Worm (Caenorhabditis elegans) whole organism, L4 larva: ENCODE measurements around the gene F13H6.5.
A peak's percentile ranks its signal among the peaks of the same experiment; 100 is the strongest.

Experiments used
- D1046.2 ChIP-seq: fragments of 200-800 bp; sonication (Bioruptor generic); IDR thresholded peaks from 2 replicates; pipeline ENCODE4 v1.3.6; 2022; ENCODE audit warnings: missing genetic modification characterization, missing compliant biosample characterization
- F10B5.3 ChIP-seq: sonication (generic microtip); optimal IDR thresholded peaks from 2 replicates; lab custom pipeline; 2016; ENCODE audit warnings: mild to moderate bottlenecking, missing genetic modification characterization, missing compliant biosample characterization
- Y105C5A.15 ChIP-seq: fragments of 200-800 bp; sonication (Bioruptor generic); IDR thresholded peaks from 2 replicates; pipeline ENCODE4 v1.3.6; 2022; ENCODE audit warnings: missing genetic modification characterization, missing compliant biosample characterization
- Y48G9A.11 ChIP-seq: fragments of 200-800 bp; sonication (Bioruptor generic); IDR thresholded peaks from 2 replicates; pipeline ENCODE4 v1.3.6; 2022; ENCODE audit warnings: missing genetic modification reagents, missing genetic modification characterization, missing compliant biosample characterization
- Y5F2A.4 ChIP-seq: fragments of 200-800 bp; sonication (Bioruptor generic); optimal IDR thresholded peaks from 2 replicates; lab custom pipeline; 2018; ENCODE audit warnings: mild to moderate bottlenecking, missing genetic modification characterization, missing compliant biosample characterization
- attf-4 ChIP-seq: sonication (generic microtip); optimal IDR thresholded peaks from 3 replicates; lab custom pipeline; 2017; ENCODE audit warnings: missing biosample characterization, missing genetic modification characterization
- ceh-20 ChIP-seq: fragments of 200-800 bp; sonication (Bioruptor generic); IDR thresholded peaks from 2 replicates; pipeline ENCODE4 v1.3.6; 2022; ENCODE audit warnings: missing genetic modification reagents, missing genetic modification characterization, missing compliant biosample characterization
- ceh-62 ChIP-seq: sonication (generic microtip); optimal IDR thresholded peaks from 2 replicates; lab custom pipeline; 2017; ENCODE audit warnings: missing biosample characterization, missing genetic modification characterization
- ces-1 ChIP-seq: fragments of 150-350 bp; sonication (generic microtip); optimal IDR thresholded peaks from 4 replicates; lab custom pipeline; 2014; ENCODE audit warnings: missing biosample characterization, missing genetic modification reagents, missing genetic modification characterization
- daf-12 ChIP-seq: fragments of 150-350 bp; optimal IDR thresholded peaks from 2 replicates; lab custom pipeline; 2014; ENCODE audit warnings: missing biosample characterization, missing genetic modification reagents, missing genetic modification characterization
- daf-16 ChIP-seq, 3 experiments: sonication (generic microtip); optimal IDR thresholded peaks; 2 replicates each; lab custom pipeline; 2016 to 2017; ENCODE audit warnings: missing genetic modification characterization in 3 of 3, missing genetic modification reagents in 3 of 3, mild to moderate bottlenecking in 2 of 3, missing compliant biosample characterization in 2 of 3, missing biosample characterization in 1 of 3, moderate library complexity in 1 of 3
- daf-19 ChIP-seq: fragments of 200-800 bp; sonication (Bioruptor generic); conservative IDR thresholded peaks from 2 replicates; pipeline ENCODE4 v1.3.6; 2022; ENCODE audit warnings: missing genetic modification characterization, missing compliant biosample characterization
- daf-8 ChIP-seq: fragments of 200-800 bp; sonication (Bioruptor generic); IDR thresholded peaks from 2 replicates; pipeline ENCODE4 v1.3.6; 2022; ENCODE audit warnings: missing genetic modification characterization, missing compliant biosample characterization
- dmd-8 ChIP-seq: fragments of 200-800 bp; sonication (Bioruptor generic); IDR thresholded peaks from 2 replicates; pipeline ENCODE4 v1.3.6; 2022; ENCODE audit warnings: missing genetic modification characterization, missing compliant biosample characterization
- duxl-1 ChIP-seq: sonication (generic microtip); optimal IDR thresholded peaks from 2 replicates; lab custom pipeline; 2016; ENCODE audit warnings: mild to moderate bottlenecking, missing genetic modification characterization, moderate library complexity, missing compliant biosample characterization; ENCODE audit not compliant: poor library complexity
- fkh-10 ChIP-seq: fragments of 150-350 bp; optimal IDR thresholded peaks from 2 replicates; lab custom pipeline; 2014; ENCODE audit warnings: missing biosample characterization, missing genetic modification reagents, missing genetic modification characterization
- fos-1 ChIP-seq: fragments of 150-350 bp; optimal IDR thresholded peaks from 2 replicates; lab custom pipeline; 2014; ENCODE audit warnings: missing biosample characterization, missing genetic modification characterization
- hlh-11 ChIP-seq: fragments of 200-800 bp; sonication (Bioruptor generic); optimal IDR thresholded peaks from 2 replicates; lab custom pipeline; 2018; ENCODE audit warnings: mild to moderate bottlenecking, missing genetic modification characterization, missing compliant biosample characterization
- hlh-30 ChIP-seq: sonication (generic microtip); optimal IDR thresholded peaks from 2 replicates; lab custom pipeline; 2017; ENCODE audit warnings: antibody characterized with exemption, mild to moderate bottlenecking, missing genetic modification characterization, missing compliant biosample characterization; ENCODE audit not compliant: insufficient read depth
- lin-1 ChIP-seq: fragments of 200-800 bp; sonication (Bioruptor generic); IDR thresholded peaks from 2 replicates; pipeline ENCODE4 v1.3.6; 2022; ENCODE audit warnings: missing genetic modification reagents, missing genetic modification characterization, missing compliant biosample characterization
- lin-13 ChIP-seq: fragments of 150-350 bp; optimal IDR thresholded peaks from 2 replicates; lab custom pipeline; 2014; ENCODE audit warnings: missing biosample characterization, missing genetic modification reagents, missing genetic modification characterization
- lir-3 ChIP-seq: sonication (generic microtip); optimal IDR thresholded peaks from 2 replicates; lab custom pipeline; 2016; ENCODE audit warnings: mild to moderate bottlenecking, missing genetic modification characterization, missing compliant biosample characterization
- lsy-2 ChIP-seq, 2 experiments: fragments of 150-350 bp in 1 of 2; sonication (generic microtip) in 1 of 2; optimal IDR thresholded peaks; 2 replicates each; lab custom pipeline; 2014 to 2017; ENCODE audit warnings: missing biosample characterization in 2 of 2, missing genetic modification characterization in 2 of 2
- mdl-1 ChIP-seq, 2 experiments: fragments of 150-350 bp in 1 of 2; sonication (generic microtip) in 1 of 2; optimal IDR thresholded peaks; 2 replicates each; lab custom pipeline; 2014 to 2017; ENCODE audit warnings: missing biosample characterization in 2 of 2, missing genetic modification characterization in 2 of 2
- mdt-29 ChIP-seq: fragments of 200-800 bp; sonication (Bioruptor generic); IDR thresholded peaks from 2 replicates; pipeline ENCODE4 v1.3.6; 2022; ENCODE audit warnings: missing genetic modification reagents, missing genetic modification characterization, missing compliant biosample characterization
- nhr-10 ChIP-seq: fragments of 150-350 bp; optimal IDR thresholded peaks from 2 replicates; lab custom pipeline; 2014; ENCODE audit warnings: missing biosample characterization, missing genetic modification characterization
- nhr-102 ChIP-seq: sonication (generic microtip); optimal IDR thresholded peaks from 2 replicates; lab custom pipeline; 2016; ENCODE audit warnings: mild to moderate bottlenecking, missing genetic modification characterization, moderate library complexity, missing compliant biosample characterization
- nhr-11 ChIP-seq: fragments of 150-350 bp; optimal IDR thresholded peaks from 2 replicates; lab custom pipeline; 2014; ENCODE audit warnings: missing biosample characterization, missing genetic modification characterization
- nhr-111 ChIP-seq: fragments of 200-800 bp; sonication (Bioruptor generic); optimal IDR thresholded peaks from 2 replicates; lab custom pipeline; 2018; ENCODE audit warnings: mild to moderate bottlenecking, missing genetic modification characterization, missing compliant biosample characterization
- nhr-6 ChIP-seq: fragments of 150-350 bp; optimal IDR thresholded peaks from 2 replicates; lab custom pipeline; 2014; ENCODE audit warnings: missing biosample characterization, missing genetic modification characterization
- nhr-76 ChIP-seq: fragments of 150-350 bp; optimal IDR thresholded peaks from 2 replicates; lab custom pipeline; 2014; ENCODE audit warnings: missing biosample characterization, missing genetic modification characterization
- nhr-77 ChIP-seq: fragments of 150-350 bp; optimal IDR thresholded peaks from 2 replicates; lab custom pipeline; 2014; ENCODE audit warnings: missing biosample characterization, missing genetic modification characterization
- pqm-1 ChIP-seq: sonication (generic microtip); optimal IDR thresholded peaks from 2 replicates; lab custom pipeline; 2017; ENCODE audit warnings: missing biosample characterization, missing genetic modification characterization
- saeg-2 ChIP-seq: fragments of 200-800 bp; sonication (Bioruptor generic); IDR thresholded peaks from 2 replicates; pipeline ENCODE4 v1.3.6; 2022; ENCODE audit warnings: missing genetic modification reagents, missing genetic modification characterization, missing compliant biosample characterization
- sdz-12 ChIP-seq: fragments of 200-800 bp; sonication (Bioruptor generic); optimal IDR thresholded peaks from 2 replicates; lab custom pipeline; 2018; ENCODE audit warnings: mild to moderate bottlenecking, missing genetic modification characterization, missing compliant biosample characterization
- set-16 ChIP-seq: fragments of 200-800 bp; sonication (Bioruptor generic); IDR thresholded peaks from 2 replicates; pipeline ENCODE4 v1.3.6; 2022; ENCODE audit warnings: missing genetic modification reagents, missing genetic modification characterization, missing compliant biosample characterization
- skn-1 ChIP-seq: fragments of 150-350 bp; optimal IDR thresholded peaks from 2 replicates; lab custom pipeline; 2014; ENCODE audit warnings: missing biosample characterization, missing genetic modification characterization
- snpc-1.2 ChIP-seq: fragments of 200-800 bp; sonication (Bioruptor generic); IDR thresholded peaks from 2 replicates; pipeline ENCODE4 v1.3.6; 2022; ENCODE audit warnings: missing genetic modification reagents, missing genetic modification characterization, missing compliant biosample characterization
- tra-1 ChIP-seq: fragments of 200-800 bp; sonication (Bioruptor generic); IDR thresholded peaks from 2 replicates; pipeline ENCODE4 v1.3.6; 2022; ENCODE audit warnings: missing genetic modification reagents, missing genetic modification characterization, missing compliant biosample characterization
- unc-39 ChIP-seq: sonication (generic microtip); optimal IDR thresholded peaks from 2 replicates; lab custom pipeline; 2017; ENCODE audit warnings: missing biosample characterization, missing genetic modification characterization
- unc-62 ChIP-seq, 3 experiments: fragments of 150-350 bp in 1 of 3; sonication (generic microtip); optimal IDR thresholded peaks in 2 of 3; peaks in 1 of 3; 1 replicate in 1 of 3; 2 replicates in 2 of 3; lab custom pipeline; 2014 to 2017; ENCODE audit warnings: missing biosample characterization in 3 of 3, missing genetic modification characterization in 3 of 3, missing genetic modification reagents in 3 of 3, missing genotype in 1 of 3
- zip-11 ChIP-seq: fragments of 200-800 bp; sonication (Bioruptor generic); IDR thresholded peaks from 2 replicates; pipeline ENCODE4 v1.3.6; 2022; ENCODE audit warnings: missing genetic modification characterization, missing compliant biosample characterization
- ztf-11 ChIP-seq: fragments of 150-350 bp; optimal IDR thresholded peaks from 2 replicates; lab custom pipeline; 2014; ENCODE audit warnings: missing biosample characterization, missing genetic modification characterization

F13H6.5 gene

DNA sequence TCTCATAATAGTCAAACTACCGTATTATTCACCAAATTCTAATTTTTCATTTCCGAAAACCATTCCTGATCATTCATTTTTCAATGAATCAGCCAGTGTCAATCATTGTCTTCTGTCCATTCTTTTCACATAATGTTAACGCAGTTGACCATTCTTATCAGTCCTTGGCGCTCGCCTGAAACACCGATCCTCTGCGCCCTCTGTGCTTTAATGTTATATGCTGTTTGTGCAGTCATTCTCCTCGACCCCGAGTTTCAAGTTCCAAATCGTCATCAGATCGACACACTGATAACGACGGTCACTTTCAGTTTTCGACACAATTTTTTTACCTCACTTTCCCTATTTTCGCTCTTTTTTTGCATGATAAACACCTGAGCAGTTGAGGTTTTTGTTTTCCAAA, 27.8 kb downstream of the F13H6.5 start (continued):
- TF ChIP-seq lin-1 (GFP tag; lab: Robert Waterston, UW) (0 out of 2 replicates have a peak, but pooled peaks have one; percentile 47), duxl-1 (tag; lab: Kevin White, UChicago) (no peak), nhr-10 (no peak), snpc-1.2 (GFP tag; lab: Robert Waterston, UW) (no peak), nhr-76 (tag; lab: Kevin White, UChicago) (no peak), daf-19 (GFP tag; lab: Robert Waterston, UW) (no peak), unc-39 (tag; lab: Kevin White, UChicago) (no peak), ceh-62 (tag; lab: Kevin White, UChicago) (no peak), set-16 (GFP tag; lab: Robert Waterston, UW) (no peak), nhr-6 (no peak), unc-62 (GFP tag; optimal IDR thresholded peaks at IDR 0.05 in 1 of 2; lab: Kevin White, UChicago) (peak in 1 of 2 experiments; percentile 19), unc-62 (tag; optimal IDR thresholded peaks at IDR 0.05; lab: Kevin White, UChicago) (no peak), ztf-11 (no peak), nhr-102 (no peak), F10B5.3 (tag; lab: Kevin White, UChicago) (no peak), lsy-2 (tag; optimal IDR thresholded peaks at IDR 0.05; lab: Kevin White, UChicago) (no peak), daf-8 (no peak), mdl-1 (tag; optimal IDR thresholded peaks at IDR 0.05; lab: Kevin White, UChicago) (no peak), nhr-77 (tag; lab: Kevin White, UChicago) (peak; percentile 45), fkh-10 (GFP tag; lab: Kevin White, UChicago) (no peak), nhr-111 (GFP tag; lab: Kevin White, UChicago) (no peak), zip-11 (GFP tag; lab: Robert Waterston, UW) (no peak), lin-13 (GFP tag; lab: Kevin White, UChicago) (no peak), nhr-11 (no peak), Y5F2A.4 (GFP tag; lab: Kevin White, UChicago) (no peak), hlh-30 (tag; lab: Kevin White, UChicago) (peak; percentile 59), attf-4 (tag; lab: Kevin White, UChicago) (no peak), mdt-29 (GFP tag; lab: Robert Waterston, UW) (no peak), D1046.2 (GFP tag; lab: Robert Waterston, UW) (no peak), ces-1 (GFP tag; lab: Kevin White, UChicago) (no peak), lir-3 (no peak), daf-12 (no peak), pqm-1 (tag; lab: Kevin White, UChicago) (peak; percentile 96)

DNA sequence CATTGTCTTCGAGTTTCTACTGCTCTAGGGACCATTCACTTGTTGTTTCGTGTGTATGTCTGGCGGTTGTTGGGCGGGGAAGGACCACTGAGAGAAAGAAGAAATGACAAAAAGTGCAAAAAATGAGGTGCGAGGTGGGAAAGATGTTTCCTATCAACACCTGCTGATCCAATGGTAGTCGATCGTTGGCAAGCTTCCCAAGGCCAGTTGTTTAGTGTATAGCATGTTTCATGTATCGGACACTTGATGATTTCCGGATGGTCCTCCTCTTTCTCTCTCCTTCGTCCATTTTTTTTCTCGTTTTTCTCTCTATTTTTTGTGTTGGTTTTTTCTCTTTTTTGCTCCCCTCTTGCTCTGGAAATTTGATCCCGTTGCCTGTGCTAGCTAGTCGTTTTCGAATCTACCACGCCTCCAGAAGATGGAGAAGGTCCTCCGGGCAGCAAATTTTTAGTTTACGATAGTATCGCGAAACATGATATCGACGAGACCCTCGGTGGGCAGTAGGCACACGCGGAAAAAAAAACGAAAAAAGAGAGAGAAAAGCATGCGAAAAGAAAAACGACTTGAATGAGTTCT, 28.6 kb downstream of the F13H6.5 start:
- peak; percentile 56 for TF ChIP-seq hlh-11 (tag; lab: Kevin White, UChicago)
- TF ChIP-seq fos-1 (tag; lab: Kevin White, UChicago): no peak

DNA sequence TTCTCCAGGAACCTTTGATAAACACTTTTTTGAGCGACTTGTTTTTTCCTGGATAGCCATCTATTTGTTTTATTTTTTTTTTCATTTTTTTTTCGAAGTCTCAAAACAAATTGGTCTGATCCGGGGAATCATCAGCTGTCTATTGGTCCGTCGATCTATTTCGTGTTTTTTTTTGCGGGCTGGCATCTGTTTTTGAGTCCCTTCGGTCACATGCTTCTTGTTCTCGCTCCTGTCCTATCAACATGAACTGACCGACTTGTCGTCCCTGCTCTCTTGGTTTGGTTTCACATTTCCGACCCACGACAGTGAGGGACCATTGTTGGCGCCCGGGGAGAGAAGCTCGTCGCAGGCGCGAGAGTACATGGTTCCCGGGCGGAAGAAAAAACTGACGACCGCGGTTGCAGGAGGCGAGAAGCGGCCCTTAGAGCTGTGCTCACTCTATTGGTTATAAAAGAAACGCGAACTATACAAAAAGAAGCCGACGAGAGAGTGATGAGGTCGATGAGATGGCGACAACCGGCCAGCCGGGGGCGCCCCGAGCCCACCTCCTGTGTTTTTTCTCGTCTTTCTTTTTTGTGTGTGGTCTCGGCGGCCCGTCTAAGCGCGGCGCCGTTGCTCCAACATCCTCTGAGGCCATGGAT, 30.1 kb downstream of the F13H6.5 start:
- TF ChIP-seq hlh-11 (tag; lab: Kevin White, UChicago): peak; percentile 28
- TF ChIP-seq skn-1: no peak
- no peak for TF ChIP-seq sdz-12 (GFP tag; lab: Kevin White, UChicago)
- TF ChIP-seq hlh-30 (tag; lab: Kevin White, UChicago): peak; percentile 18
- TF ChIP-seq ceh-20 (GFP tag; lab: Robert Waterston, UW): peak; percentile 45; the same call in 1 of the 2 replicates
- TF ChIP-seq saeg-2 (GFP tag; lab: Robert Waterston, UW): no peak
- peak in 1 of 2 experiments; percentile 86 for TF ChIP-seq daf-16 (GFP tag; optimal IDR thresholded peaks at IDR 0.05; lab: Kevin White, UChicago)
- no peak for TF ChIP-seq daf-16 (tag; optimal IDR thresholded peaks at IDR 0.05; lab: Kevin White, UChicago)
- TF ChIP-seq Y105C5A.15 (GFP tag; lab: Robert Waterston, UW): no peak
- no peak for TF ChIP-seq lin-13 (GFP tag; lab: Kevin White, UChicago)
- 0 out of 2 replicates have a peak, but pooled peaks have one; percentile 24 for TF ChIP-seq Y48G9A.11 (GFP tag; lab: Robert Waterston, UW)
- peak; percentile 84 for TF ChIP-seq set-16 (GFP tag; lab: Robert Waterston, UW)
- peak; percentile 26; the same call in 1 of the 2 replicates for TF ChIP-seq tra-1
- 0 out of 2 replicates have a peak, but pooled peaks have one; percentile 39 for TF ChIP-seq dmd-8 (GFP tag; lab: Robert Waterston, UW)
- no peak for TF ChIP-seq ztf-11
